Fruit fly (Drosophila melanogaster) whole organism, embryonic: Measurements from ENCODE around the gene Tep1.
A peak's percentile ranks its signal among the peaks of the same experiment; 100 is the strongest.

Source experiments
- Asciz ChIP-seq: fragments of 200-800 bp; sonication (Bioruptor generic); optimal IDR thresholded peaks from 2 replicates; lab custom pipeline; 2017; ENCODE audit warnings: missing biosample characterization, mild to moderate bottlenecking, missing genetic modification characterization, missing genetic modification reagents
- C15 ChIP-seq: fragments of 200-800 bp; sonication (Bioruptor generic); IDR thresholded peaks from 3 replicates; pipeline ENCODE4 v1.3.6; 2022; ENCODE audit warnings: missing biosample characterization, missing genetic modification characterization
- CG1024 ChIP-seq: fragments of 200-800 bp; sonication (Bioruptor generic); IDR thresholded peaks from 2 replicates; pipeline ENCODE4 v1.3.6; 2022; ENCODE audit warnings: missing biosample characterization, missing genetic modification characterization
- CG10267 ChIP-seq: fragments of 200-800 bp; sonication (Bioruptor generic); optimal IDR thresholded peaks from 2 replicates; lab custom pipeline; 2018; ENCODE audit warnings: missing biosample characterization, mild to moderate bottlenecking, missing genetic modification characterization, moderate library complexity
- CG10321 ChIP-seq: fragments of 200-800 bp; sonication (Bioruptor generic); IDR thresholded peaks from 2 replicates; pipeline ENCODE4 v1.3.6; 2022; ENCODE audit warnings: missing biosample characterization, missing genetic modification characterization
- CG11085 ChIP-seq: fragments of 200-800 bp; sonication (Bioruptor generic); IDR thresholded peaks from 2 replicates; pipeline ENCODE4 v1.3.6; 2022; ENCODE audit warnings: missing biosample characterization, missing genetic modification characterization
- CG11456 ChIP-seq: fragments of 200-800 bp; sonication (Bioruptor generic); IDR thresholded peaks from 3 replicates; pipeline ENCODE4 v1.3.6; 2022; ENCODE audit warnings: missing biosample characterization, missing genetic modification characterization
- CG11696 ChIP-seq: fragments of 200-800 bp; sonication (Bioruptor generic); IDR thresholded peaks from 2 replicates; pipeline ENCODE4 v1.3.6; 2022; ENCODE audit warnings: missing biosample characterization, missing genetic modification characterization
- CG12071 ChIP-seq: fragments of 200-800 bp; sonication (Bioruptor generic); optimal IDR thresholded peaks from 3 replicates; lab custom pipeline; 2018; ENCODE audit warnings: missing biosample characterization, mild to moderate bottlenecking, missing genetic modification characterization
- CG12391 ChIP-seq: fragments of 200-800 bp; sonication (Bioruptor generic); optimal IDR thresholded peaks from 3 replicates; lab custom pipeline; 2018; ENCODE audit warnings: missing biosample characterization, mild to moderate bottlenecking, missing genetic modification characterization, moderate library complexity
- CG1603 ChIP-seq: fragments of 200-800 bp; sonication (Bioruptor generic); optimal IDR thresholded peaks from 2 replicates; lab custom pipeline; 2019; ENCODE audit warnings: missing biosample characterization, mild to moderate bottlenecking, missing genetic modification characterization, moderate library complexity
- CG18262 ChIP-seq: fragments of 200-800 bp; optimal IDR thresholded peaks from 3 replicates; lab custom pipeline; 2019; ENCODE audit warnings: missing biosample characterization, mild to moderate bottlenecking, missing genetic modification characterization, moderate library complexity
- CG2129 ChIP-seq: fragments of 200-800 bp; sonication (Bioruptor generic); IDR thresholded peaks from 2 replicates; pipeline ENCODE4 v1.3.6; 2022; ENCODE audit warnings: missing biosample characterization, missing genetic modification characterization; ENCODE audit not compliant: partially characterized antibody
- CG2199 ChIP-seq: fragments of 200-800 bp; sonication (Bioruptor generic); IDR thresholded peaks from 3 replicates; pipeline ENCODE4 v1.3.6; 2022; ENCODE audit warnings: missing biosample characterization, missing genetic modification characterization
- CG30431 ChIP-seq: fragments of 200-800 bp; sonication (Bioruptor generic); optimal IDR thresholded peaks from 2 replicates; lab custom pipeline; 2017; ENCODE audit warnings: missing biosample characterization, missing genetic modification characterization
- CG8765 ChIP-seq: fragments of 200-800 bp; sonication (Bioruptor generic); IDR thresholded peaks from 2 replicates; pipeline ENCODE4 v1.3.6; 2022; ENCODE audit warnings: missing biosample characterization, missing genetic modification characterization
- Camta ChIP-seq: fragments of 200-800 bp; sonication (Bioruptor generic); optimal IDR thresholded peaks from 2 replicates; lab custom pipeline; 2016; ENCODE audit warnings: missing biosample characterization, missing genetic modification characterization
- Drgx ChIP-seq: fragments of 200-800 bp; sonication (Bioruptor generic); IDR thresholded peaks from 2 replicates; pipeline ENCODE4 v1.3.6; 2022; ENCODE audit warnings: missing biosample characterization, missing genetic modification characterization
- HLH4C ChIP-seq: fragments of 200-800 bp; sonication (Bioruptor generic); IDR thresholded peaks from 3 replicates; pipeline ENCODE4 v1.3.6; 2022; ENCODE audit warnings: missing biosample characterization, missing genetic modification characterization; ENCODE audit not compliant: partially characterized antibody
- Kr ChIP-seq: fragments of 200-800 bp; sonication (Bioruptor generic); optimal IDR thresholded peaks from 2 replicates; lab custom pipeline; 2017; ENCODE audit warnings: missing biosample characterization, mild to moderate bottlenecking, missing genetic modification characterization
- NfI ChIP-seq: fragments of 200-800 bp; sonication (Bioruptor generic); optimal IDR thresholded peaks from 3 replicates; lab custom pipeline; 2018; ENCODE audit warnings: missing biosample characterization, mild to moderate bottlenecking, missing genetic modification characterization, moderate library complexity
- Rfx ChIP-seq: fragments of 200-800 bp; sonication (Bioruptor generic); IDR thresholded peaks from 2 replicates; pipeline ENCODE4 v1.3.6; 2022; ENCODE audit warnings: missing biosample characterization, missing genetic modification characterization
- amos ChIP-seq: fragments of 200-800 bp; sonication (Bioruptor generic); IDR thresholded peaks from 2 replicates; pipeline ENCODE4 v1.3.6; 2022; ENCODE audit warnings: missing biosample characterization, missing genetic modification characterization; ENCODE audit not compliant: partially characterized antibody
- bowl ChIP-seq: fragments of 200-800 bp; sonication (Bioruptor generic); IDR thresholded peaks from 2 replicates; pipeline ENCODE4 v1.3.6; 2022; ENCODE audit warnings: missing biosample characterization, missing genetic modification characterization
- chm ChIP-seq: fragments of 200-800 bp; sonication (Bioruptor generic); IDR thresholded peaks from 2 replicates; pipeline ENCODE4 v1.3.6; 2022; ENCODE audit warnings: missing biosample characterization, missing genetic modification characterization
- chn ChIP-seq: fragments of 200-800 bp; sonication (Bioruptor generic); optimal IDR thresholded peaks from 2 replicates; lab custom pipeline; 2016; ENCODE audit warnings: missing biosample characterization, missing genetic modification characterization
- crp ChIP-seq, 2 experiments: fragments of 200-800 bp; sonication (Bioruptor generic); optimal IDR thresholded peaks; 2 replicates in 1 of 2; 3 replicates in 1 of 2; lab custom pipeline; 2017; ENCODE audit warnings: missing biosample characterization in 2 of 2, missing genetic modification characterization in 2 of 2, mild to moderate bottlenecking in 1 of 2, moderate library complexity in 1 of 2
- dati ChIP-seq: fragments of 200-800 bp; sonication (Bioruptor generic); IDR thresholded peaks from 2 replicates; pipeline ENCODE4 v1.3.6; 2022; ENCODE audit warnings: missing biosample characterization, missing genetic modification characterization
- disco-r ChIP-seq: fragments of 200-800 bp; sonication (Bioruptor generic); optimal IDR thresholded peaks from 2 replicates; lab custom pipeline; 2016; ENCODE audit warnings: missing biosample characterization, missing genetic modification characterization
- dpn ChIP-seq, 2 experiments: fragments of 200-800 bp; sonication (Bioruptor generic); optimal IDR thresholded peaks; 3 replicates each; lab custom pipeline; 2016; ENCODE audit warnings: missing biosample characterization in 2 of 2, missing genetic modification characterization in 2 of 2
- nerfin-2 ChIP-seq: fragments of 200-800 bp; sonication (Bioruptor generic); IDR thresholded peaks from 2 replicates; pipeline ENCODE4 v1.3.6; 2022; ENCODE audit warnings: missing biosample characterization, missing genetic modification characterization; ENCODE audit not compliant: partially characterized antibody
- prd ChIP-seq, 3 experiments: fragments of >200 bp in 2 of 3; fragments of 200-800 bp in 1 of 3; sonication (Bioruptor generic) in 1 of 3; optimal IDR thresholded peaks in 2 of 3; IDR thresholded peaks in 1 of 3; 2 replicates in 2 of 3; 3 replicates in 1 of 3; pipeline versions ENCODE4 v1.3.6 to Lab custom; 2017 to 2022; ENCODE audit warnings: missing biosample characterization in 1 of 3, missing genetic modification characterization in 1 of 3
- pros ChIP-seq: fragments of 200-800 bp; sonication (Bioruptor generic); optimal IDR thresholded peaks from 3 replicates; lab custom pipeline; 2019; ENCODE audit warnings: missing biosample characterization, mild to moderate bottlenecking, missing genetic modification characterization, moderate library complexity
- row ChIP-seq: fragments of 200-800 bp; sonication (Bioruptor generic); IDR thresholded peaks from 3 replicates; pipeline ENCODE4 v1.3.6; 2022; ENCODE audit warnings: missing biosample characterization, missing genetic modification characterization
- sisA ChIP-seq: fragments of 200-800 bp; sonication (Bioruptor generic); IDR thresholded peaks from 2 replicates; pipeline ENCODE4 v1.3.6; 2022; ENCODE audit warnings: missing biosample characterization, missing genetic modification characterization
- so ChIP-seq: fragments of 200-800 bp; sonication (Bioruptor generic); IDR thresholded peaks from 3 replicates; pipeline ENCODE4 v1.3.6; 2022; ENCODE audit warnings: missing biosample characterization, missing genetic modification characterization
- stc ChIP-seq: fragments of 200-800 bp; sonication (Bioruptor generic); IDR thresholded peaks from 2 replicates; pipeline ENCODE4 v1.3.6; 2022; ENCODE audit warnings: missing biosample characterization, missing genetic modification characterization
- tgo ChIP-seq: fragments of 200-800 bp; sonication (Bioruptor generic); IDR thresholded peaks from 3 replicates; pipeline ENCODE4 v1.3.6; 2022; ENCODE audit warnings: missing biosample characterization, missing genetic modification characterization
- ttk ChIP-seq: fragments of 200-800 bp; sonication (Bioruptor generic); IDR thresholded peaks from 2 replicates; pipeline ENCODE4 v2.1.2; 2022; ENCODE audit warnings: missing biosample characterization, missing genetic modification characterization
- wek ChIP-seq: fragments of 200-800 bp; sonication (Bioruptor generic); optimal IDR thresholded peaks from 3 replicates; lab custom pipeline; 2018; ENCODE audit warnings: missing biosample characterization, mild to moderate bottlenecking, missing genetic modification characterization, moderate library complexity
- yki ChIP-seq: fragments of >200 bp; optimal IDR thresholded peaks from 3 replicates; lab custom pipeline; 2018

Gene Tep1

DNA sequence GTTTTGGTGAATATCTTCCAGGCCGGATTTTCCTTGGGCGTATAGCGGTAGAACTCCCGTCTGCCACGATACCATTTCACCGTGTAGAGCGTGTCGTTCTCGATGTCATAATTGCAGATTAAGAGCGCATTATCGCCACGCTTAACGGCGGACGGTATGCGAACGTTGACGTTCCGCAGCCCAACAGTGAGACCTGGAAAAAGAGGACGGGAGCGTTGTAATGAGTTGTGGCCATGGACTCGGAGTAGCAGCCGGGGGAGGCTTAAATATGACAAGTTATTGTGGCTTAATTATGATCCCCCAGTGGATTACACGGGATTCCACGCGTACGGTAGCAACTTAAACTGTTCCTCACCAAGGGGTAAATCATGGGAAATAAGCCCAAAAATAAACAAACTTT is 14.5 kb upstream of the Tep1 start (continued):
- TF ChIP-seq CG10321 (GFP tag; lab: Robert Waterston, UW) (0 out of 2 replicates have a peak, but pooled peaks have one; percentile 7), chn (no peak), amos (GFP tag; lab: Robert Waterston, UW) (no peak), chm (peak; percentile 27; the same call in 1 of the 2 replicates), CG2129 (GFP tag; lab: Robert Waterston, UW) (no peak), CG12391 (tag; lab: Kevin White, UChicago) (no peak), stc (GFP tag; lab: Robert Waterston, UW) (peak; percentile 16; the same call in 1 of the 2 replicates), HLH4C (GFP tag; lab: Robert Waterston, UW) (no peak), Kr (no peak), CG12071 (peak; percentile 23), CG8765 (GFP tag; lab: Robert Waterston, UW) (0 out of 2 replicates have a peak, but pooled peaks have one; percentile 13), bowl (no peak), sisA (GFP tag; lab: Robert Waterston, UW) (0 out of 2 replicates have a peak, but pooled peaks have one; percentile 12), crp (GFP tag; optimal IDR thresholded peaks at IDR 0.05; lab: Kevin White, UChicago) (no peak), yki (lab: Kevin White, UChicago) (no peak), C15 (GFP tag; lab: Robert Waterston, UW) (no peak), CG11456 (GFP tag; lab: Robert Waterston, UW) (0 out of 3 replicates have a peak, but pooled peaks have one; percentile 61), Drgx (GFP tag; lab: Robert Waterston, UW) (no peak), CG11696 (GFP tag; lab: Robert Waterston, UW) (0 out of 2 replicates have a peak, but pooled peaks have one; percentile 4), Asciz (GFP tag; lab: Kevin White, UChicago) (no peak), CG11085 (0 out of 2 replicates have a peak, but pooled peaks have one; percentile 15), ttk (GFP tag; lab: Robert Waterston, UW) (no peak), wek (GFP tag; lab: Kevin White, UChicago) (peak; percentile 14), Camta (GFP tag; lab: Kevin White, UChicago) (peak; percentile 6), dpn (GFP tag; optimal IDR thresholded peaks at IDR 0.05; lab: Kevin White, UChicago) (no peak), Rfx (GFP tag; lab: Robert Waterston, UW) (0 out of 2 replicates have a peak, but pooled peaks have one; percentile 25), CG1603 (peak; percentile 30), CG1024 (GFP tag; lab: Robert Waterston, UW) (0 out of 2 replicates have a peak, but pooled peaks have one; percentile 3), CG30431 (GFP tag; lab: Kevin White, UChicago) (no peak)
- TF ChIP-seq, all 482 proteins: peak for 41

DNA sequence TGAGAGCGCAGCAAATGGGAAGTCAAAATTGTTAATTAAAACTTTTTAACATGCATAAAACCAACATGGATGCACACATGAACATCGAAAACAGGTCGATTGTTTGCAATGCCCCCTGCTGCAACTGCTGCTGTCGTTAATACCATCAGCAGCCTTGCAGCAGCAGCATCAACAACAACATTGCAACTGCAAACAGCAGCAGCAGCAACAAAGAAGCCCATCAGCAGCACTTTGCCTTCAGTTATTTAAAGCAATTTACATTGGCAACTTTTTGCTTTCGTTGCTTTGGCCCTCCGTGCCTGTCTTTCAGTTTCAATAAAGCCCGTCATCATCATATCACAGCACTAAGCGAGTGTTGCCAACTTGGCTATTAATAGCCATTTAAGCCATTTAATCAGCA is 13.7 kb upstream of the Tep1 start:
- TF ChIP-seq dati (no peak), CG18262 (tag; lab: Kevin White, UChicago) (no peak), pros (no peak), tgo (0 out of 3 replicates have a peak, but pooled peaks have one; percentile 17), CG10267 (no peak), row (GFP tag; lab: Robert Waterston, UW) (peak; percentile 17; the same call in 1 of the 3 replicates), CG2199 (GFP tag; lab: Robert Waterston, UW) (peak; percentile 54; the same call in 1 of the 3 replicates), NfI (no peak), prd (optimal IDR thresholded peaks at IDR 0.05; lab: Kevin White, UChicago) (no peak), prd (GFP tag; IDR thresholded peaks at IDR 0.05; lab: Robert Waterston, UW) (no peak), nerfin-2 (GFP tag; lab: Robert Waterston, UW) (no peak), so (GFP tag; lab: Robert Waterston, UW) (peak; percentile 52; the same call in 2 of the 3 replicates), disco-r (no peak)
